Fruit fly (Drosophila melanogaster): ENCODE measurements around the gene bor.

dm6 chr3R:16272185-16272584, 8.3 kb upstream of the bor start, which contains the start of the genes Mat89Ba and gish:
- TF ChIP-seq h (optimal IDR thresholded peaks at IDR 0.05) (no peak), insv (optimal IDR thresholded peaks at IDR 0.05) (no peak), Myc (optimal IDR thresholded peaks at IDR 0.05) (no peak)
